Fruit fly (Drosophila melanogaster): ENCODE results near the gene kuk.

Gene kuk

DNA sequence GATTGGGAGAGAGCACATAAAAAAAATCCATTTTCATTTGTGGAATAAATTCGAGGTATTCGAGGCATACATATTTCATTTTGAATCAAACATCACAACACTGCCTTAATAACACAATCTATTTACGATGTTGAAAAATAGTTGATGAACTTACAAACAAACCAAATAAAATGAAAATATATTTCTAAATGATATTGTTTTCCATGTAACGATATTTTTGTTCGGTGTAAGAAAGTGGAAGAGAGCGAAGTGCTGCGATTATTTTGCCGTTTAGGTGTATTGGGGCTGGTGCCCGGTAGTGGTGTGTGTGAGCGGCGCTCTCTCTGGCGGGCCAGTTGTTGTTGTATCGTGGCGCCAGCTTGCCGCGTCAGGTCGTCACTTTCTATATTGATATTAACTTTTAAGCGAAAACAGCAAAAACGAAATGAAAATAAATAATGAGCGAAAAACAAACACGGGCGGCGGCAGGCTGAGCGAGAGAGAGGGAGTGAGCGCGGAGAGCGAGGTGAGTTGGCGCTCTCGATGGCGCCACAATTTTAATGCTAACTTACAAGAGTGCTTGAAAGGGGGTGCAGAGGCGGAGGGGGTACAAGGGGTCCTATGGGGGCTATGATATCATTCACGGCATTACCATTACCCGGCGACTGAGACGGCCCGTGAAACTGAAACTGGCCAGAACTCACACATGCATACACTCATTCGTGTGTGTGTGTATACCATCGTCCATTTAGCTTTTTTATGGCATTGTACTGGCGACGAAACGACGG, 14.8 kb upstream of the kuk start (continued):
- TF ChIP-seq CG7745 (tag; optimal IDR thresholded peaks at IDR 0.05), result no peak
- peak; percentile 91 for TF ChIP-seq trem (tag; optimal IDR thresholded peaks at IDR 0.05)
- peak; percentile 97 for TF ChIP-seq PHDP (tag; optimal IDR thresholded peaks at IDR 0.05)
- TF ChIP-seq Fer3 (tag; optimal IDR thresholded peaks at IDR 0.05), result peak; percentile 93
- peak; percentile 91 for TF ChIP-seq CG16863 (GFP tag; optimal IDR thresholded peaks at IDR 0.05)
- TF ChIP-seq gsb (GFP tag; IDR thresholded peaks at IDR 0.05), result peak; percentile 73
- TF ChIP-seq sens-2 (GFP tag; IDR thresholded peaks at IDR 0.05), result peak; percentile 70
- peak in 1 of 3 experiments; percentile 86 for TF ChIP-seq lola (GFP tag; optimal IDR thresholded peaks at IDR 0.05)
- peak; percentile 76 for TF ChIP-seq peb (GFP tag; IDR thresholded peaks at IDR 0.05)
- TF ChIP-seq CG4424 (GFP tag; optimal IDR thresholded peaks at IDR 0.05), result peak; percentile 91
- TF ChIP-seq otp (GFP tag; IDR thresholded peaks at IDR 0.05), result peak; percentile 73; the same call in 2 of the 3 replicates
- TF ChIP-seq disco-r (GFP tag; optimal IDR thresholded peaks at IDR 0.05), result peak; percentile 64
- peak; percentile 27 for TF ChIP-seq grn (GFP tag; optimal IDR thresholded peaks at IDR 0.05)
- TF ChIP-seq crc (GFP tag; optimal IDR thresholded peaks at IDR 0.05), result peak; percentile 84
- TF ChIP-seq eve (GFP tag; optimal IDR thresholded peaks at IDR 0.05), result peak in 1 of 2 experiments; percentile 96
- peak; percentile 81 for TF ChIP-seq CG32767 (GFP tag; IDR thresholded peaks at IDR 0.05)
- TF ChIP-seq mld (GFP tag; IDR thresholded peaks at IDR 0.05; ENCODE audit: partially characterized antibody), result no peak
- TF ChIP-seq Hmx (GFP tag; optimal IDR thresholded peaks at IDR 0.05), result peak; percentile 91
- peak; percentile 96 for TF ChIP-seq CG17359 (tag; optimal IDR thresholded peaks at IDR 0.05)
- peak; percentile 75 for TF ChIP-seq al (GFP tag; IDR thresholded peaks at IDR 0.05)
- TF ChIP-seq vvl (GFP tag; IDR thresholded peaks at IDR 0.05), result peak; percentile 95
- TF ChIP-seq amos (GFP tag; IDR thresholded peaks at IDR 0.05; ENCODE audit: partially characterized antibody), result no peak; the same call in 1 of the 2 replicates
- TF ChIP-seq CG9817 (tag; optimal IDR thresholded peaks at IDR 0.05), result peak; percentile 86
- peak; percentile 90 for TF ChIP-seq CG6683 (GFP tag; optimal IDR thresholded peaks at IDR 0.05)
- TF ChIP-seq Ptx1 (GFP tag; IDR thresholded peaks at IDR 0.05), result peak; percentile 95
- TF ChIP-seq CG12391 (tag; optimal IDR thresholded peaks at IDR 0.05), result peak; percentile 97
- peak; percentile 88 for TF ChIP-seq CG6854 (GFP tag; optimal IDR thresholded peaks at IDR 0.05)
- TF ChIP-seq nerfin-2 (GFP tag; IDR thresholded peaks at IDR 0.05; ENCODE audit: partially characterized antibody), result no peak
- peak; percentile 86 for TF ChIP-seq CG3065 (GFP tag; optimal IDR thresholded peaks at IDR 0.05)
- TF ChIP-seq CG12769 (tag; optimal IDR thresholded peaks at IDR 0.05), result peak; percentile 96
- TF ChIP-seq CG31365 (tag; optimal IDR thresholded peaks at IDR 0.05), result peak; percentile 75
- peak; percentile 64 for TF ChIP-seq rib (GFP tag; IDR thresholded peaks at IDR 0.05)
- peak; percentile 91 for TF ChIP-seq tgo (GFP tag; IDR thresholded peaks at IDR 0.05)
- TF ChIP-seq Sin3A (optimal IDR thresholded peaks at IDR 0.05), result no peak
- TF ChIP-seq cg (GFP tag; optimal IDR thresholded peaks at IDR 0.05), result peak; percentile 87
- TF ChIP-seq Blimp-1 (GFP tag; optimal IDR thresholded peaks at IDR 0.05), result peak; percentile 91
- TF ChIP-seq ase (GFP tag; IDR thresholded peaks at IDR 0.05), result peak; percentile 81
- peak; percentile 85 for TF ChIP-seq tx (GFP tag; optimal IDR thresholded peaks at IDR 0.05)
- no peak for TF ChIP-seq Hr39 (optimal IDR thresholded peaks at IDR 0.05)
- peak in 1 of 2 experiments; percentile 95 for TF ChIP-seq Eip74EF (GFP tag; optimal IDR thresholded peaks at IDR 0.05)
- TF ChIP-seq CG13624 (GFP tag; optimal IDR thresholded peaks at IDR 0.05), result peak; percentile 90
- peak; percentile 60; the same call in 1 of the 2 replicates for TF ChIP-seq Doc2 (GFP tag; IDR thresholded peaks at IDR 0.05)
- peak; percentile 82 to 97 for TF ChIP-seq Hr51 (GFP tag; optimal IDR thresholded peaks at IDR 0.05)
- peak; percentile 95 for TF ChIP-seq CG12659 (GFP tag; optimal IDR thresholded peaks at IDR 0.05)
- TF ChIP-seq CG7987 (GFP tag; optimal IDR thresholded peaks at IDR 0.05), result peak; percentile 82
- peak; percentile 86 for TF ChIP-seq CG9932 (GFP tag; IDR thresholded peaks at IDR 0.05)
- TF ChIP-seq Dp (GFP tag; optimal IDR thresholded peaks at IDR 0.05), result no peak
- TF ChIP-seq CG6765 (GFP tag; optimal IDR thresholded peaks at IDR 0.05), result peak; percentile 84
- TF ChIP-seq Ravus (GFP tag; IDR thresholded peaks at IDR 0.05), result peak; percentile 64

Measured in whole organism, embryonic.